Fruit fly (Drosophila melanogaster) whole organism, embryonic: ENCODE results near the gene CG7518.

Source experiments
- Aef1 ChIP-seq: fragments of 200-800 bp; sonication (Bioruptor generic); IDR thresholded peaks from 3 replicates; pipeline ENCODE4 v1.3.6; 2022; ENCODE audit warnings: missing biosample characterization, missing genetic modification characterization
- Atf6 ChIP-seq: fragments of 200-800 bp; sonication (Bioruptor generic); IDR thresholded peaks from 2 replicates; pipeline ENCODE4 v1.3.6; 2022; ENCODE audit warnings: missing biosample characterization, missing genetic modification characterization
- Awh ChIP-seq: fragments of 200-800 bp; sonication (Bioruptor generic); IDR thresholded peaks from 2 replicates; pipeline ENCODE4, ENCODE4 v1.3.6; 2022; ENCODE audit warnings: missing biosample characterization, missing genetic modification characterization
- CG10462 ChIP-seq: fragments of 200-800 bp; sonication (Bioruptor generic); optimal IDR thresholded peaks from 2 replicates; lab custom pipeline; 2016; ENCODE audit warnings: missing biosample characterization, missing genetic modification characterization
- CG11723 ChIP-seq: fragments of 200-800 bp; sonication (Bioruptor generic); optimal IDR thresholded peaks from 2 replicates; lab custom pipeline; 2017; ENCODE audit warnings: missing biosample characterization, mild to moderate bottlenecking, missing genetic modification characterization
- CG12942 ChIP-seq: fragments of 200-800 bp; sonication (Bioruptor generic); optimal IDR thresholded peaks from 3 replicates; lab custom pipeline; 2016; ENCODE audit warnings: missing biosample characterization, missing genetic modification characterization
- CG13775 ChIP-seq: fragments of 200-800 bp; sonication (Bioruptor generic); optimal IDR thresholded peaks from 3 replicates; lab custom pipeline; 2017; ENCODE audit warnings: missing biosample characterization, mild to moderate bottlenecking, missing genetic modification characterization
- CG15073 ChIP-seq: fragments of 200-800 bp; sonication (Bioruptor generic); optimal IDR thresholded peaks from 2 replicates; lab custom pipeline; 2016; ENCODE audit warnings: missing biosample characterization, missing genetic modification characterization
- CG17829 ChIP-seq: fragments of 200-800 bp; optimal IDR thresholded peaks from 2 replicates; lab custom pipeline; 2019; ENCODE audit warnings: missing biosample characterization, mild to moderate bottlenecking, missing genetic modification characterization, moderate library complexity
- CG32532 ChIP-seq: fragments of 200-800 bp; sonication (Bioruptor generic); IDR thresholded peaks from 2 replicates; pipeline ENCODE4 v1.3.6; 2022; ENCODE audit warnings: missing biosample characterization, missing genetic modification characterization
- CG34376 ChIP-seq: fragments of 200-800 bp; sonication (Bioruptor generic); optimal IDR thresholded peaks from 2 replicates; lab custom pipeline; 2018; ENCODE audit warnings: missing biosample characterization, mild to moderate bottlenecking, missing genetic modification characterization
- CG3726 ChIP-seq: fragments of 200-800 bp; sonication (Bioruptor generic); IDR thresholded peaks from 3 replicates; pipeline ENCODE4, ENCODE4 v1.3.6; 2022; ENCODE audit warnings: missing biosample characterization, missing genetic modification characterization
- CG3838 ChIP-seq: fragments of 200-800 bp; sonication (Bioruptor generic); optimal IDR thresholded peaks from 3 replicates; lab custom pipeline; 2016; ENCODE audit warnings: missing biosample characterization, missing genetic modification characterization
- CG4424 ChIP-seq: fragments of 200-800 bp; sonication (Bioruptor generic); optimal IDR thresholded peaks from 3 replicates; lab custom pipeline; 2016; ENCODE audit warnings: missing biosample characterization, missing genetic modification characterization
- CG8089 ChIP-seq: fragments of 200-800 bp; sonication (Bioruptor generic); optimal IDR thresholded peaks from 3 replicates; lab custom pipeline; 2016; ENCODE audit warnings: missing biosample characterization, missing genetic modification characterization
- CG8478 ChIP-seq: fragments of >200 bp; optimal IDR thresholded peaks from 2 replicates; lab custom pipeline; 2018
- CG8765 ChIP-seq: fragments of 200-800 bp; sonication (Bioruptor generic); IDR thresholded peaks from 2 replicates; pipeline ENCODE4 v1.3.6; 2022; ENCODE audit warnings: missing biosample characterization, missing genetic modification characterization
- CG9876 ChIP-seq: fragments of 200-800 bp; sonication (Bioruptor generic); optimal IDR thresholded peaks from 2 replicates; lab custom pipeline; 2016; ENCODE audit warnings: missing biosample characterization, missing genetic modification characterization
- Dad ChIP-seq: fragments of 200-800 bp; sonication (Bioruptor generic); optimal IDR thresholded peaks from 3 replicates; lab custom pipeline; 2016; ENCODE audit warnings: missing biosample characterization, missing genetic modification characterization
- Dbx ChIP-seq: fragments of 200-800 bp; sonication (Bioruptor generic); IDR thresholded peaks from 3 replicates; pipeline ENCODE4 v1.3.6; 2022; ENCODE audit warnings: missing biosample characterization, missing genetic modification characterization
- Dfd ChIP-seq, 2 experiments: fragments of >200 bp; optimal IDR thresholded peaks; 2 replicates each; lab custom pipeline; 2017; ENCODE audit warnings: missing biosample characterization in 2 of 2, missing genetic modification characterization in 2 of 2
- Dll ChIP-seq: fragments of 200-800 bp; sonication (Bioruptor generic); IDR thresholded peaks from 4 replicates; pipeline ENCODE4 v1.3.6; 2022; ENCODE audit warnings: missing biosample characterization, missing genetic modification characterization; ENCODE audit not compliant: partially characterized antibody
- Ets97D ChIP-seq: fragments of 200-800 bp; sonication (Bioruptor generic); optimal IDR thresholded peaks from 3 replicates; lab custom pipeline; 2016; ENCODE audit warnings: missing biosample characterization, missing genetic modification characterization
- HLH3B ChIP-seq: fragments of 200-800 bp; sonication (Bioruptor generic); IDR thresholded peaks from 2 replicates; pipeline ENCODE4 v1.3.6; 2022; ENCODE audit warnings: missing biosample characterization, missing genetic modification characterization
- Hey ChIP-seq: fragments of 200-800 bp; sonication (Bioruptor generic); optimal IDR thresholded peaks from 3 replicates; lab custom pipeline; 2018; ENCODE audit warnings: missing biosample characterization, mild to moderate bottlenecking, missing genetic modification characterization
- HmgZ ChIP-seq: fragments of 200-800 bp; sonication (Bioruptor generic); optimal IDR thresholded peaks from 2 replicates; lab custom pipeline; 2018; ENCODE audit warnings: missing biosample characterization, mild to moderate bottlenecking, missing genetic modification characterization
- Hmx ChIP-seq: fragments of 200-800 bp; sonication (Bioruptor generic); optimal IDR thresholded peaks from 2 replicates; lab custom pipeline; 2016; ENCODE audit warnings: missing biosample characterization, missing genetic modification characterization
- Hr78 ChIP-seq, 2 experiments: fragments of 200-800 bp in 1 of 2; fragments of >200 bp in 1 of 2; sonication (Bioruptor generic) in 1 of 2; optimal IDR thresholded peaks; 2 replicates each; lab custom pipeline; 2017 to 2019; ENCODE audit warnings: missing biosample characterization in 2 of 2, missing genetic modification characterization in 2 of 2, mild to moderate bottlenecking in 1 of 2, moderate library complexity in 1 of 2
- Mad ChIP-seq: fragments of 200-800 bp; sonication (Bioruptor generic); optimal IDR thresholded peaks from 2 replicates; lab custom pipeline; 2016; ENCODE audit warnings: missing biosample characterization, missing genetic modification characterization
- Max ChIP-seq: fragments of 200-800 bp; sonication (Bioruptor generic); optimal IDR thresholded peaks from 2 replicates; lab custom pipeline; 2016; ENCODE audit warnings: missing biosample characterization, mild to moderate bottlenecking, missing genetic modification characterization
- NC2α ChIP-seq: fragments of 200-800 bp; sonication (Bioruptor generic); optimal IDR thresholded peaks from 2 replicates; lab custom pipeline; 2016; ENCODE audit warnings: missing biosample characterization, missing genetic modification characterization
- Oli ChIP-seq: fragments of 200-800 bp; sonication (Bioruptor generic); optimal IDR thresholded peaks from 2 replicates; lab custom pipeline; 2018; ENCODE audit warnings: missing biosample characterization, mild to moderate bottlenecking, missing genetic modification characterization, moderate library complexity
- Opbp ChIP-seq: fragments of 200-800 bp; sonication (Bioruptor generic); IDR thresholded peaks from 3 replicates; pipeline ENCODE4 v1.3.6; 2022; ENCODE audit warnings: missing biosample characterization, missing genetic modification characterization; ENCODE audit not compliant: partially characterized antibody
- Ptx1 ChIP-seq: fragments of 200-800 bp; sonication (Bioruptor generic); IDR thresholded peaks from 2 replicates; pipeline ENCODE4 v1.3.6; 2022; ENCODE audit warnings: missing biosample characterization, missing genetic modification characterization
- Ravus ChIP-seq: fragments of 200-800 bp; sonication (Bioruptor generic); IDR thresholded peaks from 2 replicates; pipeline ENCODE4 v1.3.6; 2022; ENCODE audit warnings: missing biosample characterization, missing genetic modification characterization
- Rfx ChIP-seq: fragments of 200-800 bp; sonication (Bioruptor generic); IDR thresholded peaks from 2 replicates; pipeline ENCODE4 v1.3.6; 2022; ENCODE audit warnings: missing biosample characterization, missing genetic modification characterization
- Side ChIP-seq: fragments of 200-800 bp; sonication (Bioruptor generic); optimal IDR thresholded peaks from 2 replicates; lab custom pipeline; 2016; ENCODE audit warnings: missing biosample characterization, missing genetic modification characterization
- Taf1 ChIP-seq: fragments of 200-800 bp; sonication (Bioruptor generic); IDR thresholded peaks from 2 replicates; pipeline ENCODE4 v1.3.6; 2022; ENCODE audit warnings: missing biosample characterization, missing genetic modification characterization
- Trl ChIP-seq, 3 experiments: fragments of >200 bp in 2 of 3; fragments of 200-800 bp in 1 of 3; sonication (Bioruptor generic) in 1 of 3; optimal IDR thresholded peaks; 2 replicates in 1 of 3; 3 replicates in 2 of 3; lab custom pipeline; 2016 to 2017; ENCODE audit warnings: missing biosample characterization in 1 of 3, missing genetic modification characterization in 1 of 3
- ac ChIP-seq: fragments of 200-800 bp; sonication (Bioruptor generic); optimal IDR thresholded peaks from 3 replicates; lab custom pipeline; 2017; ENCODE audit warnings: missing biosample characterization, mild to moderate bottlenecking, missing genetic modification characterization
- bab2 ChIP-seq: fragments of 200-800 bp; sonication (Bioruptor generic); optimal IDR thresholded peaks from 2 replicates; lab custom pipeline; 2016; ENCODE audit warnings: missing biosample characterization, missing genetic modification characterization
- da ChIP-seq: fragments of 200-800 bp; sonication (Bioruptor generic); optimal IDR thresholded peaks from 2 replicates; lab custom pipeline; 2016; ENCODE audit warnings: missing biosample characterization, missing genetic modification characterization
- fu2 ChIP-seq: fragments of 200-800 bp; sonication (Bioruptor generic); optimal IDR thresholded peaks from 2 replicates; lab custom pipeline; 2016; ENCODE audit warnings: missing biosample characterization, missing genetic modification characterization
- grau ChIP-seq: fragments of 200-800 bp; optimal IDR thresholded peaks from 3 replicates; lab custom pipeline; 2019; ENCODE audit warnings: missing biosample characterization, mild to moderate bottlenecking, missing genetic modification characterization, moderate library complexity
- h ChIP-seq: fragments of >200 bp; optimal IDR thresholded peaks from 2 replicates; lab custom pipeline; 2017
- hbn ChIP-seq: fragments of 200-800 bp; sonication (Bioruptor generic); IDR thresholded peaks from 2 replicates; pipeline ENCODE4 v1.3.6; 2022; ENCODE audit warnings: missing biosample characterization, missing genetic modification characterization; ENCODE audit not compliant: partially characterized antibody
- ken ChIP-seq: fragments of 200-800 bp; sonication (Bioruptor generic); IDR thresholded peaks from 3 replicates; pipeline ENCODE4 v1.3.6; 2022; ENCODE audit warnings: missing biosample characterization, missing genetic modification characterization
- nerfin-1 ChIP-seq: fragments of 200-800 bp; sonication (Bioruptor generic); optimal IDR thresholded peaks from 3 replicates; lab custom pipeline; 2019; ENCODE audit warnings: missing biosample characterization, mild to moderate bottlenecking, missing genetic modification characterization, moderate library complexity
- peb ChIP-seq: fragments of 200-800 bp; sonication (Bioruptor generic); IDR thresholded peaks from 2 replicates; pipeline ENCODE4 v1.3.6; 2022; ENCODE audit warnings: missing biosample characterization, missing genetic modification characterization
- pum ChIP-seq: fragments of 200-800 bp; sonication (Bioruptor generic); optimal IDR thresholded peaks from 2 replicates; lab custom pipeline; 2016; ENCODE audit warnings: missing biosample characterization, missing genetic modification characterization
- vfl ChIP-seq: fragments of 200-800 bp; sonication (Bioruptor generic); optimal IDR thresholded peaks from 2 replicates; lab custom pipeline; 2016; ENCODE audit warnings: missing biosample characterization, missing genetic modification characterization

Gene CG7518

DNA sequence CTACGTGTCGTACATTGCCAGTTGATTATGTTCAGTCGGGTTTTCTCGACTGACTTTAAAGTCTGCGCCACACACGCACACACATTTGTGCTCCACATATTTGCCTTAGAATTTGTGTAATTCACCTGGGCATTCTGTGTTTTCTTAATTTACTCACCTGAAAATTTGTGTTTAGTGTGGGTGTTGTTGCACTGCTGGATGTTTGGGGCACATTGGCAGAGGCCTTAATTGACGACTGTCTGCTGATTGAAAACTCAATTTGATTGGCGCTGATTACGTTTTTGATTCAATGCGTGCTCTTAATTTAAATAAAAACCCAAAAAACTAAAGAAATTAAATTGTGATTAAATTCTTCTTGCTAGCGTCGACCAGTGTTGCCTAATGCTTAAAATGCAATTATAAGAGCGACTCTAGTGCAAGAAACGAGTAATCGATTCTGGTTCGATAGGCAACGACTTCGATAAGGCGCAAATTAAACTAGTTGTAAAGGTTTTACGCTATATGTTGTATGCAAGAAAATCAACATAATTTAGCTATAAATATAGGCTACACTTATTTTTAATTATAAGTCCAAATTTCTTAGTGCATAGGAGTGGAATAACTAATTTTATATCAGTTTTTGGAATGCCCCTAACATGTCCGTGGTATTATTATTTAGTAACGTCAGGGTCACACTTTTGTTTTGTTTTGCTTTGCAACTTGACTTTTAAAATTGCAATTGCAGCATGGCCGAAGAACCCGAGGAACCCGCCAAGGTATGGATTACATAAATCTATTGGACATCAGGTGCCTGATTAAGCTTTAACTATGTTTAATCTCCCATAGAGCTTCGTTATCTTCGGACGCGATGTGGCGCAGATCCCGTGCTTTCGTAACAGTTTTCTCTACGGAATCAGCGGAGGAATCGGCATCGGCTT is 32.6 kb downstream of the CG7518 start, which contains the start of the genes CG46281 and CG46280 (continued):
- TF ChIP-seq fu2: no peak
- TF ChIP-seq Side (GFP tag; lab: Kevin White, UChicago): peak; percentile 29
- TF ChIP-seq hbn (GFP tag; lab: Robert Waterston, UW): peak; percentile 40; the same call in 1 of the 2 replicates
- TF ChIP-seq da: no peak
- TF ChIP-seq nerfin-1 (tag; lab: Kevin White, UChicago): peak; percentile 43
- TF ChIP-seq grau: no peak
- TF ChIP-seq ac (GFP tag; lab: Kevin White, UChicago): no peak
- TF ChIP-seq Trl (optimal IDR thresholded peaks at IDR 0.05; lab: Kevin White, UChicago): no peak
- TF ChIP-seq Trl (GFP tag; optimal IDR thresholded peaks at IDR 0.05; lab: Kevin White, UChicago): peak; percentile 37
- peak; percentile 34 for TF ChIP-seq pum
- TF ChIP-seq Ravus (GFP tag; lab: Robert Waterston, UW): no peak
- TF ChIP-seq CG13775 (GFP tag; lab: Kevin White, UChicago): peak; percentile 30
- TF ChIP-seq HmgZ: peak; percentile 35
- no peak for TF ChIP-seq peb (GFP tag; lab: Robert Waterston, UW)
- no peak for TF ChIP-seq Oli (tag; lab: Kevin White, UChicago)
- peak; percentile 2 for TF ChIP-seq bab2 (GFP tag; lab: Kevin White, UChicago)
- no peak for TF ChIP-seq Hmx
- TF ChIP-seq CG3726 (GFP tag; lab: Robert Waterston, UW): no peak
- no peak for TF ChIP-seq Hey
- TF ChIP-seq Dad (GFP tag; lab: Kevin White, UChicago): peak; percentile 12
- TF ChIP-seq Rfx (GFP tag; lab: Robert Waterston, UW): no peak
- TF ChIP-seq vfl (GFP tag; lab: Kevin White, UChicago): peak; percentile 38
- TF ChIP-seq h (lab: Kevin White, UChicago): no peak
- no peak for TF ChIP-seq Ptx1 (GFP tag; lab: Robert Waterston, UW)
- no peak for TF ChIP-seq CG10462 (GFP tag; lab: Kevin White, UChicago)
- TF ChIP-seq Atf6 (GFP tag; lab: Robert Waterston, UW): no peak
- TF ChIP-seq Taf1 (GFP tag; lab: Robert Waterston, UW): no peak
- no peak for TF ChIP-seq CG34376
- no peak for TF ChIP-seq NC2α (GFP tag; lab: Kevin White, UChicago)
- TF ChIP-seq Dfd (GFP tag; optimal IDR thresholded peaks at IDR 0.05; lab: Kevin White, UChicago): no peak
- peak; percentile 20 for TF ChIP-seq CG4424 (GFP tag; lab: Kevin White, UChicago)
- no peak for TF ChIP-seq Hr78 (GFP tag; optimal IDR thresholded peaks at IDR 0.05; lab: Kevin White, UChicago)
- no peak for TF ChIP-seq CG32532 (GFP tag; lab: Robert Waterston, UW)
- TF ChIP-seq Opbp (GFP tag; lab: Robert Waterston, UW): peak; percentile 61; the same call in 1 of the 3 replicates
- no peak for TF ChIP-seq CG8089 (GFP tag; lab: Kevin White, UChicago)
- no peak for TF ChIP-seq CG11723
- peak; percentile 52 for TF ChIP-seq Max
- no peak for TF ChIP-seq CG9876 (GFP tag; lab: Kevin White, UChicago)
- TF ChIP-seq CG17829 (tag; lab: Kevin White, UChicago): peak; percentile 66
- no peak for TF ChIP-seq Awh
- no peak for TF ChIP-seq CG8765 (GFP tag; lab: Robert Waterston, UW)
- TF ChIP-seq Aef1 (GFP tag; lab: Robert Waterston, UW): no peak
- no peak for TF ChIP-seq CG8478 (lab: Kevin White, UChicago)
- TF ChIP-seq Mad (GFP tag; lab: Kevin White, UChicago): peak; percentile 14
- TF ChIP-seq CG15073 (GFP tag; lab: Kevin White, UChicago): no peak
- TF ChIP-seq Dbx: no peak
- TF ChIP-seq CG12942: peak; percentile 17
- TF ChIP-seq Dll (GFP tag; lab: Robert Waterston, UW): peak; percentile 74; the same call in 3 of the 4 replicates
- TF ChIP-seq Ets97D (GFP tag; lab: Kevin White, UChicago): peak; percentile 52
- no peak for TF ChIP-seq CG3838 (GFP tag; lab: Kevin White, UChicago)
- no peak for TF ChIP-seq HLH3B (GFP tag; lab: Robert Waterston, UW)
- no peak for TF ChIP-seq ken (GFP tag; lab: Robert Waterston, UW)
